Fruit fly (Drosophila melanogaster) S2 (cell line): ENCODE measurements around the gene CG33557.

Experiments used
- CG8478 ChIP-seq: fragments of >200 bp; optimal IDR thresholded peaks from 2 replicates; lab custom pipeline; 2018
- CTCF ChIP-seq, 2 experiments: fragments of >200 bp; optimal IDR thresholded peaks; 2 replicates each; lab custom pipeline; 2018

dm6 chrX:10014738-10015703, 6.0 kb downstream of the CG33557 start:
- TF ChIP-seq CG8478 (lab: Kevin White, UChicago) = no peak
- TF ChIP-seq CTCF (optimal IDR thresholded peaks at IDR 0.05; lab: Kevin White, UChicago) = no peak
